Worm (Caenorhabditis elegans): ENCODE data around the gene slc-36.5.

The slc-36.5 gene

ce11 chrII:6880067-6880466 lies 3.2 kb upstream of the slc-36.5 start, which contains the start of gene C44B7.7:
C44B7.7 (minus strand) TSS chrII:6880167.
- TF ChIP-seq dao-5 (tag; optimal IDR thresholded peaks at IDR 0.05) (no peak), W03F9.2 (tag; optimal IDR thresholded peaks at IDR 0.05) (no peak)

- TF ChIP-seq W03F9.2 (tag; optimal IDR thresholded peaks at IDR 0.05) (no peak), dao-5 (tag; optimal IDR thresholded peaks at IDR 0.05) (no peak), him-1 (tag; optimal IDR thresholded peaks at IDR 0.05) (no peak)
Measured at ce11 chrII:6877881-6878280, 1.0 kb upstream of the slc-36.5 start.

ce11 chrII:6872493-6872892 lies 4.4 kb downstream of the slc-36.5 start, which contains the start of gene C44B7.5:
C44B7.5 (minus strand) TSS chrII:6872593.
- TF ChIP-seq dao-5 (tag; optimal IDR thresholded peaks at IDR 0.05): no peak
- TF ChIP-seq W03F9.2 (tag; optimal IDR thresholded peaks at IDR 0.05): no peak
- no peak for TF ChIP-seq him-1 (tag; optimal IDR thresholded peaks at IDR 0.05)

- no peak for TF ChIP-seq W03F9.2 (tag; optimal IDR thresholded peaks at IDR 0.05)
- TF ChIP-seq dao-5 (tag; optimal IDR thresholded peaks at IDR 0.05): no peak
- TF ChIP-seq him-1 (tag; optimal IDR thresholded peaks at IDR 0.05): no peak
Measured at ce11 chrII:6870803-6871202, 6.1 kb downstream of the slc-36.5 start, which contains the start of gene clhm-1. clhm-1 (minus strand) TSS chrII:6871009.

ce11 chrII:6863652-6864051 lies 13.2 kb downstream of the slc-36.5 start, which contains the start of gene aff-1:
aff-1 (minus strand) TSS chrII:6863752.
- TF ChIP-seq W03F9.2 (tag; optimal IDR thresholded peaks at IDR 0.05): no peak
- TF ChIP-seq him-1 (tag; optimal IDR thresholded peaks at IDR 0.05): no peak
- TF ChIP-seq dao-5 (tag; optimal IDR thresholded peaks at IDR 0.05): no peak

ce11 chrII:6860043-6860442 lies 16.8 kb downstream of the slc-36.5 start:
- TF ChIP-seq W03F9.2 (tag; optimal IDR thresholded peaks at IDR 0.05) (no peak), dao-5 (tag; optimal IDR thresholded peaks at IDR 0.05) (no peak), him-1 (tag; optimal IDR thresholded peaks at IDR 0.05) (no peak)

ce11 chrII:6858835-6859234 lies 18.0 kb downstream of the slc-36.5 start:
- TF ChIP-seq W03F9.2 (tag; optimal IDR thresholded peaks at IDR 0.05) (no peak), dao-5 (tag; optimal IDR thresholded peaks at IDR 0.05) (no peak), him-1 (tag; optimal IDR thresholded peaks at IDR 0.05) (no peak)

- no peak for TF ChIP-seq him-1 (tag; optimal IDR thresholded peaks at IDR 0.05)
- no peak for TF ChIP-seq W03F9.2 (tag; optimal IDR thresholded peaks at IDR 0.05)
- no peak for TF ChIP-seq dao-5 (tag; optimal IDR thresholded peaks at IDR 0.05)
Measured at ce11 chrII:6858201-6858600, 18.7 kb downstream of the slc-36.5 start, which contains the start of gene dnj-5. dnj-5 (minus strand) TSS chrII:6858301.

- TF ChIP-seq him-1 (tag; optimal IDR thresholded peaks at IDR 0.05) (peak; percentile 91), dao-5 (tag; optimal IDR thresholded peaks at IDR 0.05) (peak; percentile 24), W03F9.2 (tag; optimal IDR thresholded peaks at IDR 0.05) (peak; percentile 14)
Measured at ce11 chrII:6853059-6853466, 23.8 kb downstream of the slc-36.5 start.

ce11 chrII:6851938-6852337 lies 24.9 kb downstream of the slc-36.5 start, which contains the start of gene C04A2.15:
C04A2.15 (plus strand) TSS chrII:6852236.
- no peak for TF ChIP-seq W03F9.2 (tag; optimal IDR thresholded peaks at IDR 0.05)
- no peak for TF ChIP-seq dao-5 (tag; optimal IDR thresholded peaks at IDR 0.05)
- no peak for TF ChIP-seq him-1 (tag; optimal IDR thresholded peaks at IDR 0.05)

- TF ChIP-seq dao-5 (tag; optimal IDR thresholded peaks at IDR 0.05): no peak
- no peak for TF ChIP-seq W03F9.2 (tag; optimal IDR thresholded peaks at IDR 0.05)
- no peak for TF ChIP-seq him-1 (tag; optimal IDR thresholded peaks at IDR 0.05)
Measured at ce11 chrII:6849308-6849707, 27.5 kb downstream of the slc-36.5 start.

ce11 chrII:6847917-6848379 lies 28.9 kb downstream of the slc-36.5 start, which contains the start of gene tbc-6:
tbc-6 (plus strand) TSS chrII:6848124.
- TF ChIP-seq dao-5 (tag; optimal IDR thresholded peaks at IDR 0.05): no peak
- peak; percentile 61 for TF ChIP-seq W03F9.2 (tag; optimal IDR thresholded peaks at IDR 0.05)
- no peak for TF ChIP-seq him-1 (tag; optimal IDR thresholded peaks at IDR 0.05)

ce11 chrII:6846723-6847122 lies 30.1 kb downstream of the slc-36.5 start:
- TF ChIP-seq him-1 (tag; optimal IDR thresholded peaks at IDR 0.05) (no peak), dao-5 (tag; optimal IDR thresholded peaks at IDR 0.05) (no peak), W03F9.2 (tag; optimal IDR thresholded peaks at IDR 0.05) (no peak)

ce11 chrII:6845006-6845459 lies 31.8 kb downstream of the slc-36.5 start:
- TF ChIP-seq him-1 (tag; optimal IDR thresholded peaks at IDR 0.05) (no peak), W03F9.2 (tag; optimal IDR thresholded peaks at IDR 0.05) (no peak)

Data from whole organism, L4/young adult.